Fruit fly (Drosophila melanogaster) whole organism, embryonic: Measurements from ENCODE around the gene Polr1B.
A peak's percentile ranks its signal among the peaks of the same experiment; 100 is the strongest.

Experiments
- Antp ChIP-seq: fragments of 200-800 bp; sonication (Bioruptor generic); optimal IDR thresholded peaks from 3 replicates; lab custom pipeline; 2016; ENCODE audit warnings: missing biosample characterization, missing genetic modification characterization
- Atf-2 ChIP-seq: fragments of 200-800 bp; sonication (Bioruptor generic); optimal IDR thresholded peaks from 2 replicates; lab custom pipeline; 2016; ENCODE audit warnings: missing biosample characterization, missing genetic modification characterization
- CG10147 ChIP-seq: fragments of 200-800 bp; sonication (Bioruptor generic); optimal IDR thresholded peaks from 2 replicates; lab custom pipeline; 2019; ENCODE audit warnings: missing biosample characterization, mild to moderate bottlenecking, missing genetic modification characterization, moderate library complexity
- CG10321 ChIP-seq: fragments of 200-800 bp; sonication (Bioruptor generic); IDR thresholded peaks from 2 replicates; pipeline ENCODE4 v1.3.6; 2022; ENCODE audit warnings: missing biosample characterization, missing genetic modification characterization
- CG10654 ChIP-seq: fragments of 200-800 bp; sonication (Bioruptor generic); optimal IDR thresholded peaks from 2 replicates; lab custom pipeline; 2016; ENCODE audit warnings: missing biosample characterization, missing genetic modification characterization
- CG12071 ChIP-seq: fragments of 200-800 bp; sonication (Bioruptor generic); optimal IDR thresholded peaks from 3 replicates; lab custom pipeline; 2018; ENCODE audit warnings: missing biosample characterization, mild to moderate bottlenecking, missing genetic modification characterization
- CG12155 ChIP-seq: fragments of 200-800 bp; sonication (Bioruptor generic); optimal IDR thresholded peaks from 3 replicates; lab custom pipeline; 2016; ENCODE audit warnings: missing biosample characterization, missing genetic modification characterization
- CG12219 ChIP-seq: fragments of 200-800 bp; sonication (Bioruptor generic); optimal IDR thresholded peaks from 3 replicates; lab custom pipeline; 2018; ENCODE audit warnings: missing biosample characterization, mild to moderate bottlenecking, missing genetic modification characterization
- CG15073 ChIP-seq: fragments of 200-800 bp; sonication (Bioruptor generic); optimal IDR thresholded peaks from 2 replicates; lab custom pipeline; 2016; ENCODE audit warnings: missing biosample characterization, missing genetic modification characterization
- CG17361 ChIP-seq: fragments of 200-800 bp; sonication (Bioruptor generic); IDR thresholded peaks from 3 replicates; pipeline ENCODE4 v1.3.6; 2022; ENCODE audit warnings: missing biosample characterization, missing genetic modification characterization
- CG2199 ChIP-seq: fragments of 200-800 bp; sonication (Bioruptor generic); IDR thresholded peaks from 3 replicates; pipeline ENCODE4 v1.3.6; 2022; ENCODE audit warnings: missing biosample characterization, missing genetic modification characterization
- CG2202 ChIP-seq: fragments of 200-800 bp; sonication (Bioruptor generic); optimal IDR thresholded peaks from 2 replicates; lab custom pipeline; 2018; ENCODE audit warnings: missing biosample characterization, mild to moderate bottlenecking, missing genetic modification characterization
- CG4282 ChIP-seq: fragments of 200-800 bp; sonication (Bioruptor generic); optimal IDR thresholded peaks from 2 replicates; lab custom pipeline; 2016; ENCODE audit warnings: missing biosample characterization, missing genetic modification characterization
- CG4617 ChIP-seq: fragments of 200-800 bp; sonication (Bioruptor generic); optimal IDR thresholded peaks from 3 replicates; lab custom pipeline; 2016; ENCODE audit warnings: missing biosample characterization, missing genetic modification characterization, borderline replicate concordance
- CG5953 ChIP-seq: fragments of 200-800 bp; sonication (Bioruptor generic); IDR thresholded peaks from 2 replicates; pipeline ENCODE4 v1.3.6; 2022; ENCODE audit warnings: missing biosample characterization, missing genetic modification characterization
- CG6854 ChIP-seq: fragments of 200-800 bp; sonication (Bioruptor generic); optimal IDR thresholded peaks from 3 replicates; lab custom pipeline; 2017; ENCODE audit warnings: missing biosample characterization, mild to moderate bottlenecking, missing genetic modification characterization
- CG7271 ChIP-seq: fragments of 200-800 bp; sonication (Bioruptor generic); optimal IDR thresholded peaks from 2 replicates; lab custom pipeline; 2018; ENCODE audit warnings: missing biosample characterization, mild to moderate bottlenecking, missing genetic modification characterization, moderate library complexity
- CG7928 ChIP-seq: fragments of 200-800 bp; sonication (Bioruptor generic); optimal IDR thresholded peaks from 2 replicates; lab custom pipeline; 2017; ENCODE audit warnings: missing biosample characterization, mild to moderate bottlenecking, missing genetic modification characterization
- CG8089 ChIP-seq: fragments of 200-800 bp; sonication (Bioruptor generic); optimal IDR thresholded peaks from 3 replicates; lab custom pipeline; 2016; ENCODE audit warnings: missing biosample characterization, missing genetic modification characterization
- CG8290 ChIP-seq, 3 experiments: fragments of 200-800 bp; sonication (Bioruptor generic); optimal IDR thresholded peaks; 2 replicates each; lab custom pipeline; 2016 to 2019; ENCODE audit warnings: missing biosample characterization in 3 of 3, missing genetic modification characterization in 3 of 3, mild to moderate bottlenecking in 2 of 3, moderate library complexity in 1 of 3
- CG8924 ChIP-seq: fragments of 200-800 bp; optimal IDR thresholded peaks from 3 replicates; lab custom pipeline; 2019; ENCODE audit warnings: missing biosample characterization, mild to moderate bottlenecking, missing genetic modification characterization, moderate library complexity
- CG9797 ChIP-seq: fragments of 200-800 bp; sonication (Bioruptor generic); optimal IDR thresholded peaks from 3 replicates; lab custom pipeline; 2018; ENCODE audit warnings: missing biosample characterization, mild to moderate bottlenecking, missing genetic modification characterization
- ERR ChIP-seq: fragments of 200-800 bp; sonication (Bioruptor generic); optimal IDR thresholded peaks from 2 replicates; lab custom pipeline; 2016; ENCODE audit warnings: missing biosample characterization, missing genetic modification characterization
- Hand ChIP-seq: fragments of 200-800 bp; sonication (Bioruptor generic); optimal IDR thresholded peaks from 2 replicates; lab custom pipeline; 2017; ENCODE audit warnings: mild to moderate bottlenecking, missing biosample characterization, missing genetic modification reagents, missing genetic modification characterization
- Hey ChIP-seq: fragments of 200-800 bp; sonication (Bioruptor generic); optimal IDR thresholded peaks from 3 replicates; lab custom pipeline; 2018; ENCODE audit warnings: missing biosample characterization, mild to moderate bottlenecking, missing genetic modification characterization
- Hr39 ChIP-seq: fragments of >200 bp; optimal IDR thresholded peaks from 2 replicates; lab custom pipeline; 2017
- MBD-R2 ChIP-seq: fragments of 200-800 bp; sonication (Bioruptor generic); IDR thresholded peaks from 2 replicates; pipeline ENCODE4 v1.3.6; 2022; ENCODE audit warnings: missing biosample characterization, missing genetic modification characterization
- MTF-1 ChIP-seq: fragments of 200-800 bp; sonication (Bioruptor generic); optimal IDR thresholded peaks from 2 replicates; lab custom pipeline; 2018; ENCODE audit warnings: missing biosample characterization, mild to moderate bottlenecking, missing genetic modification characterization, borderline replicate concordance
- Med ChIP-seq: fragments of 200-800 bp; sonication (Bioruptor generic); peaks from one replicate; lab custom pipeline; 2016; ENCODE audit warnings: missing biosample characterization, missing genetic modification characterization, mild to moderate bottlenecking, inconsistent platforms, moderate library complexity
- NK7.1 ChIP-seq: fragments of 200-800 bp; sonication (Bioruptor generic); optimal IDR thresholded peaks from 3 replicates; lab custom pipeline; 2016; ENCODE audit warnings: missing biosample characterization, missing genetic modification characterization
- Sry-δ ChIP-seq: fragments of 200-800 bp; sonication (Bioruptor generic); optimal IDR thresholded peaks from 2 replicates; lab custom pipeline; 2016; ENCODE audit warnings: missing biosample characterization, missing genetic modification characterization
- Stat92E ChIP-seq, 3 experiments: fragments of >200 bp in 2 of 3; fragments of 200-800 bp in 1 of 3; sonication (Bioruptor generic) in 1 of 3; optimal IDR thresholded peaks; 2 replicates each; lab custom pipeline; 2017 to 2019; ENCODE audit warnings: missing biosample characterization in 3 of 3, missing genetic modification characterization in 3 of 3, mild to moderate bottlenecking in 1 of 3, moderate library complexity in 1 of 3
- Taf1 ChIP-seq: fragments of 200-800 bp; sonication (Bioruptor generic); IDR thresholded peaks from 2 replicates; pipeline ENCODE4 v1.3.6; 2022; ENCODE audit warnings: missing biosample characterization, missing genetic modification characterization
- Usf ChIP-seq: fragments of 200-800 bp; sonication (Bioruptor generic); optimal IDR thresholded peaks from 2 replicates; lab custom pipeline; 2017; ENCODE audit warnings: missing genotype, missing biosample characterization, missing genetic modification characterization
- ap ChIP-seq: fragments of 200-800 bp; sonication (Bioruptor generic); IDR thresholded peaks from 2 replicates; pipeline ENCODE4 v1.3.6; 2022; ENCODE audit warnings: missing biosample characterization, missing genetic modification characterization
- bcd ChIP-seq: fragments of 200-800 bp; sonication (Bioruptor generic); optimal IDR thresholded peaks from 2 replicates; lab custom pipeline; 2017; ENCODE audit warnings: missing biosample characterization, mild to moderate bottlenecking, missing genetic modification characterization
- bsh ChIP-seq, 2 experiments: fragments of 200-800 bp; sonication (Bioruptor generic); optimal IDR thresholded peaks; 2 replicates each; lab custom pipeline; 2017 to 2018; ENCODE audit warnings: mild to moderate bottlenecking in 2 of 2, missing biosample characterization in 2 of 2, missing genetic modification characterization in 2 of 2, moderate library complexity in 1 of 2
- chm ChIP-seq: fragments of 200-800 bp; sonication (Bioruptor generic); IDR thresholded peaks from 2 replicates; pipeline ENCODE4 v1.3.6; 2022; ENCODE audit warnings: missing biosample characterization, missing genetic modification characterization
- ci ChIP-seq: fragments of 200-800 bp; sonication (Bioruptor generic); IDR thresholded peaks from 3 replicates; pipeline ENCODE4 v1.3.6; 2022; ENCODE audit warnings: missing biosample characterization, missing genetic modification characterization
- croc ChIP-seq: fragments of 200-800 bp; sonication (Bioruptor generic); conservative IDR thresholded peaks from 3 replicates; pipeline ENCODE4 v1.3.6; 2022; ENCODE audit warnings: missing biosample characterization, missing genetic modification characterization
- en ChIP-seq: fragments of 200-800 bp; sonication (Bioruptor generic); optimal IDR thresholded peaks from 2 replicates; lab custom pipeline; 2016; ENCODE audit warnings: missing biosample characterization, missing genetic modification characterization
- gcm2 ChIP-seq: fragments of 200-800 bp; sonication (Bioruptor generic); optimal IDR thresholded peaks from 2 replicates; lab custom pipeline; 2016; ENCODE audit warnings: missing biosample characterization, missing genetic modification characterization
- ham ChIP-seq: fragments of 200-800 bp; sonication (Bioruptor generic); IDR thresholded peaks from 2 replicates; pipeline ENCODE4 v1.3.6; 2022; ENCODE audit warnings: missing biosample characterization, missing genetic modification characterization
- jigr1 ChIP-seq: fragments of 200-800 bp; sonication (Bioruptor generic); IDR thresholded peaks from 3 replicates; pipeline ENCODE4 v1.3.6; 2022; ENCODE audit warnings: missing biosample characterization, missing genetic modification characterization
- lilli ChIP-seq: fragments of 200-800 bp; sonication (Bioruptor generic); optimal IDR thresholded peaks from 3 replicates; lab custom pipeline; 2016; ENCODE audit warnings: missing biosample characterization, missing genetic modification characterization
- maf-S ChIP-seq: fragments of 200-800 bp; sonication (Bioruptor generic); optimal IDR thresholded peaks from 2 replicates; lab custom pipeline; 2016; ENCODE audit warnings: missing biosample characterization, missing genetic modification characterization
- psq ChIP-seq: fragments of 200-800 bp; sonication (Bioruptor generic); optimal IDR thresholded peaks from 2 replicates; lab custom pipeline; 2017; ENCODE audit warnings: missing biosample characterization, missing genetic modification characterization
- scrt ChIP-seq: fragments of 200-800 bp; sonication (Bioruptor generic); optimal IDR thresholded peaks from 2 replicates; lab custom pipeline; 2018; ENCODE audit warnings: missing biosample characterization, mild to moderate bottlenecking, missing genetic modification characterization, moderate library complexity
- sd ChIP-seq: fragments of 200-800 bp; sonication (Bioruptor generic); optimal IDR thresholded peaks from 3 replicates; lab custom pipeline; 2018; ENCODE audit warnings: missing biosample characterization, mild to moderate bottlenecking, missing genetic modification characterization, moderate library complexity

Gene Polr1B

DNA sequence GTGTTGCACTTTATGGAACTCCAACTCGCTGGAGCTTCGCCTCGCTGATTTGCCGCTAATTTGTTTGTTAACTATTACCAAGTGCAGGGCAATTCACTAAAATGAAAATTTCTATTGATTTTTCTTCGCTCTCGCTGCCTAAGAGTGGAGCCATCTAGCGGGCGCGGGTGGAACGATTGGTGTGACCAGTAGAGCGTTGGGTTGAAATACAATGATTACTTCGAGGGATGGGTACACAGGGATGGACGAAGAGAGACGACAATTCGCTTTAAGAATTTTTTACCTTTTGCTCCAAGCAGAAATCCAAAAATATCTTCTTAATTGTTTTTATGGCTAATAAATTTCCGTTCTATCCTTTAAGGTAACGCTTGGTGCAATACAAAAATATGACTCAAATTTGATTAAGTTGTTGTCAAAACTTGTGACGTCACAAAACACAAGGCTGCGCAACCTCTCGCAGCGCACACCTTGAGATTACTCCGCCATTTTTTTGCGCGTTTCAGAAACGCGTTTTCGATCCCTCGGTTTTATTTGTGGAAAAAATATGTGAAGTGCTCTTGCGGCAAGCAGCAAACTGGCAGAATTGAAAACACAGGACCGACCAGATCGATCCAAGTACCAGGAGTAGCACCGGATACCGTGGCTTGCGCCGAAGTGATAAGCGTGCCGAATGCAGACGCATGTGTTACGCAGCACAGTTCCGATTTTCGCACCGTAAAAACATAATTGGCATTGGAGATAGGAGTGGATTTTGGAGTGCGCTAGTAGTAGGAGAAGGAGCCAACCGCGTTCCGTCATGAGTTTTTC, 10.7 kb downstream of the Polr1B start, which contains the start of the genes AP-2alpha and ebi (continued):
- TF ChIP-seq CG12155 (GFP tag; lab: Kevin White, UChicago) (peak; percentile 90), Med (GFP tag; lab: Kevin White, UChicago) (peak; percentile 98), maf-S (peak; percentile 93), Taf1 (GFP tag; lab: Robert Waterston, UW) (peak; percentile 77), bcd (peak; percentile 91), ci (GFP tag; lab: Robert Waterston, UW) (peak; percentile 85), psq (GFP tag; lab: Kevin White, UChicago) (peak; percentile 85), lilli (GFP tag; lab: Kevin White, UChicago) (peak; percentile 92), CG12071 (GFP tag; lab: Kevin White, UChicago) (no peak), Atf-2 (peak; percentile 94), croc (peak; percentile 89), Usf (GFP tag; lab: Kevin White, UChicago) (peak; percentile 77), CG4282 (GFP tag; lab: Kevin White, UChicago) (peak; percentile 91), CG15073 (GFP tag; lab: Kevin White, UChicago) (peak; percentile 24), MBD-R2 (GFP tag; lab: Robert Waterston, UW) (peak; percentile 78), CG7928 (peak; percentile 98), Hey (peak; percentile 59), jigr1 (GFP tag; lab: Robert Waterston, UW) (peak; percentile 84; the same call in 2 of the 3 replicates), CG10321 (peak; percentile 44; the same call in 1 of the 2 replicates), Antp (GFP tag; lab: Kevin White, UChicago) (peak; percentile 95), gcm2 (GFP tag; lab: Kevin White, UChicago) (peak; percentile 57), CG8089 (peak; percentile 91), CG2202 (tag; lab: Kevin White, UChicago) (peak; percentile 77), Hr39 (lab: Kevin White, UChicago) (no peak), CG12219 (GFP tag; lab: Kevin White, UChicago) (peak; percentile 60), sd (tag; lab: Kevin White, UChicago) (peak; percentile 53), en (GFP tag; lab: Kevin White, UChicago) (peak; percentile 50), CG8290 (GFP tag; optimal IDR thresholded peaks at IDR 0.05; lab: Kevin White, UChicago) (peak; percentile 72), CG8290 (tag; optimal IDR thresholded peaks at IDR 0.05; lab: Kevin White, UChicago) (peak; percentile 31 to 61), CG6854 (GFP tag; lab: Kevin White, UChicago) (no peak), Hand (GFP tag; lab: Kevin White, UChicago) (peak; percentile 58), ERR (GFP tag; lab: Kevin White, UChicago) (peak; percentile 75), Sry-δ (GFP tag; lab: Kevin White, UChicago) (peak; percentile 74), ap (peak; percentile 53), ham (peak; percentile 81), CG10654 (GFP tag; lab: Kevin White, UChicago) (peak; percentile 79), CG9797 (peak; percentile 92), NK7.1 (GFP tag; lab: Kevin White, UChicago) (peak; percentile 76), CG8924 (tag; lab: Kevin White, UChicago) (peak; percentile 90), CG4617 (peak; percentile 87), chm (peak; percentile 78), MTF-1 (GFP tag; lab: Kevin White, UChicago) (peak; percentile 58), CG2199 (GFP tag; lab: Robert Waterston, UW) (0 out of 3 replicates have a peak, but pooled peaks have one; percentile 42), Stat92E (GFP tag; optimal IDR thresholded peaks at IDR 0.05; lab: Kevin White, UChicago) (peak in 1 of 3 experiments; percentile 72), CG5953 (peak; percentile 44; the same call in 1 of the 2 replicates), scrt (GFP tag; lab: Kevin White, UChicago) (no peak), CG17361 (peak; percentile 92), CG10147 (GFP tag; lab: Kevin White, UChicago) (peak; percentile 73), bsh (GFP tag; optimal IDR thresholded peaks at IDR 0.05; lab: Kevin White, UChicago) (peak in 1 of 2 experiments; percentile 75), CG7271 (tag; lab: Kevin White, UChicago) (no peak)
